Fruit fly (Drosophila melanogaster): ENCODE results near the gene 5-HT2A.
A peak's percentile ranks its signal among the peaks of the same experiment; 100 is the strongest.

The 5-HT2A gene

DNA sequence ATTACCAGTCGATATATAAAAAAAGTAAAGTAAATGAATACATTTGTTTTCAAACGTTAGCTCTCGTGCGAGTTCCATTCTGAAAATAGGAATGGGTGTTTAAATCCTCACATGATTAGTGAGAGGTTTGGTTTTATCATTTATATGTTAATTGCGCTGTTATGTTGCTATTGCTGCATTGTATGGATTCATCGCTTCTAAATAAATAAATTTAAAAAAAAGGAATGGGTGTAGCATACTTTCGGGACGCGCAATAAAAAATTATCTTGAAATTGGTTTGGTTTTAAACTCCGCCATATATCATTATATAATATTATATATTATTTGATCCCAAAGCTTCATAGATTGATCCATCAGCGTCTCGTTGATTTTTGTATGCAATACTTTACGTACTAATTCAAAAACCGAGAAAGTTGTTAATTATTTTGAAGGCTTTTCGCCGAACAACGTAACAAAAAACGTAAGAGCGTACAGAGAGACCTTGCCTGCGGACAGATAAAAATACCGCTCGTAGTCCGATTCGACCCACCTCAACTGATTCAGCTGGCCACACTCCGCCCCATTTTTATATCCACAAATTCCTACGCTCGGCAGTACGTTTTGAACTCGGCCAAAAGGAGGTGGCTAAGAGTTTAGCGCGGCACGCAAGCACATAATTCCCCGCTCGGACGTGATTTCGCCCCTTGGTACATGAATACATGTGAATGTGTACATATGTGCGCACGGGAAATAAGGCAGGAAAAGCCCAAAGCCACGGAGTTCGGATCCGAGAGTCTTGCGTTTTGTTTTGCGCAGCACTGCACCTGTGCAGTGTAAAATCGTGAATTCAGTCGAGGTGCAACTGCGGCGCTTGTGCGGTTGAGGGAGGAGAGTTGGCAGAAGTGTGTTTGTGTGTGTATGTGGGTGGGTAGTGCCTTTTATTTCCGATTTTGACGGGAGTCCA is 46.6 kb downstream of the 5-HT2A start, which contains the start of gene smash (continued):
- TF ChIP-seq CG13624 (GFP tag; optimal IDR thresholded peaks at IDR 0.05): peak; percentile 27
- no peak for TF ChIP-seq CG10147 (GFP tag; optimal IDR thresholded peaks at IDR 0.05)
- peak; percentile 71 for TF ChIP-seq CG7987 (GFP tag; optimal IDR thresholded peaks at IDR 0.05)
- TF ChIP-seq HmgZ (tag; optimal IDR thresholded peaks at IDR 0.05): no peak
- no peak for TF ChIP-seq Lim3 (GFP tag; IDR thresholded peaks at IDR 0.05)
- TF ChIP-seq Dip3 (GFP tag; optimal IDR thresholded peaks at IDR 0.05): no peak
- TF ChIP-seq pum (GFP tag; optimal IDR thresholded peaks at IDR 0.05): no peak
- TF ChIP-seq CG11695 (GFP tag; IDR thresholded peaks at IDR 0.05): no peak
- TF ChIP-seq CG3847 (GFP tag; IDR thresholded peaks at IDR 0.05): peak; percentile 72
- TF ChIP-seq CG7786 (GFP tag; optimal IDR thresholded peaks at IDR 0.05): peak; percentile 9
- TF ChIP-seq CG17359 (tag; optimal IDR thresholded peaks at IDR 0.05): peak; percentile 27
- peak; percentile 53 for TF ChIP-seq MESR4 (GFP tag; optimal IDR thresholded peaks at IDR 0.05)
- peak; percentile 23 for TF ChIP-seq PHDP (tag; optimal IDR thresholded peaks at IDR 0.05)
- TF ChIP-seq dimm (GFP tag; IDR thresholded peaks at IDR 0.05): no peak
- peak; percentile 58 for TF ChIP-seq CG13287 (GFP tag; IDR thresholded peaks at IDR 0.05; ENCODE audit: partially characterized antibody)
- no peak for TF ChIP-seq CG2120 (GFP tag; optimal IDR thresholded peaks at IDR 0.05)
- TF ChIP-seq chn (GFP tag; optimal IDR thresholded peaks at IDR 0.05): peak; percentile 51
- TF ChIP-seq CG4424 (GFP tag; optimal IDR thresholded peaks at IDR 0.05): no peak
- TF ChIP-seq Rfx (GFP tag; IDR thresholded peaks at IDR 0.05): peak; percentile 57
- peak; percentile 37 for TF ChIP-seq CrebB (tag; optimal IDR thresholded peaks at IDR 0.05)
- no peak for TF ChIP-seq Six4 (GFP tag; optimal IDR thresholded peaks at IDR 0.05)
- TF ChIP-seq corto (GFP tag; optimal IDR thresholded peaks at IDR 0.05): peak; percentile 3
- TF ChIP-seq CG14441 (GFP tag; IDR thresholded peaks at IDR 0.05): peak; percentile 41; the same call in 1 of the 2 replicates
- peak; percentile 49 for TF ChIP-seq gsb-n (tag; optimal IDR thresholded peaks at IDR 0.05)
- peak; percentile 43; the same call in 1 of the 2 replicates for TF ChIP-seq inv (GFP tag; IDR thresholded peaks at IDR 0.05; ENCODE audit: partially characterized antibody)
- no peak for TF ChIP-seq CG10321 (GFP tag; IDR thresholded peaks at IDR 0.05)
- peak; percentile 35 for TF ChIP-seq scrt (GFP tag; optimal IDR thresholded peaks at IDR 0.05)
- TF ChIP-seq CG17328 (GFP tag; IDR thresholded peaks at IDR 0.05): peak; percentile 15
- peak; percentile 30 for TF ChIP-seq NC2β (GFP tag; optimal IDR thresholded peaks at IDR 0.05)
- peak; percentile 34; the same call in 1 of the 2 replicates for TF ChIP-seq ato (GFP tag; IDR thresholded peaks at IDR 0.05; ENCODE audit: partially characterized antibody)
- TF ChIP-seq CG31388 (GFP tag; optimal IDR thresholded peaks at IDR 0.05): no peak
- no peak for TF ChIP-seq B-H2 (GFP tag; optimal IDR thresholded peaks at IDR 0.05)
- 0 out of 2 replicates have a peak, but pooled peaks have one; percentile 16 for TF ChIP-seq aop (GFP tag; IDR thresholded peaks at IDR 0.05)
- TF ChIP-seq Dbx (GFP tag; IDR thresholded peaks at IDR 0.05): peak; percentile 64; the same call in 2 of the 3 replicates
- TF ChIP-seq E2f1 (GFP tag; IDR thresholded peaks at IDR 0.05): 0 out of 2 replicates have a peak, but pooled peaks have one; percentile 13
- peak; percentile 9 for TF ChIP-seq disco-r (GFP tag; optimal IDR thresholded peaks at IDR 0.05)
- TF ChIP-seq CG15601 (tag; optimal IDR thresholded peaks at IDR 0.05): no peak
- no peak for TF ChIP-seq CG6254 (GFP tag; optimal IDR thresholded peaks at IDR 0.05)
- TF ChIP-seq Sry-δ (GFP tag; optimal IDR thresholded peaks at IDR 0.05): peak; percentile 26
- TF ChIP-seq repo (GFP tag; optimal IDR thresholded peaks at IDR 0.05): peak; percentile 44
- no peak for TF ChIP-seq D19B (GFP tag; optimal IDR thresholded peaks at IDR 0.05)
- peak; percentile 85; the same call in 2 of the 3 replicates for TF ChIP-seq ci (GFP tag; IDR thresholded peaks at IDR 0.05)
- TF ChIP-seq Mad (GFP tag; optimal IDR thresholded peaks at IDR 0.05): peak; percentile 54
- peak; percentile 26 for TF ChIP-seq YL-1 (GFP tag; optimal IDR thresholded peaks at IDR 0.05)
- TF ChIP-seq CG14965 (GFP tag; optimal IDR thresholded peaks at IDR 0.05; ENCODE audit: borderline replicate concordance): peak; percentile 24
- no peak; the same call in 2 of the 3 replicates for TF ChIP-seq CG17361 (GFP tag; IDR thresholded peaks at IDR 0.05)
- TF ChIP-seq CG13123 (GFP tag; optimal IDR thresholded peaks at IDR 0.05): no peak
- peak; percentile 0 for TF ChIP-seq CG18599 (GFP tag; optimal IDR thresholded peaks at IDR 0.05)
